Worm (Caenorhabditis elegans) whole organism, early embryonic: Measurements from ENCODE around the gene C29A12.6.

ENCODE experiments used
- B0310.2 ChIP-seq: sonication (generic microtip); optimal IDR thresholded peaks from 2 replicates; lab custom pipeline; 2016; ENCODE audit warnings: mild to moderate bottlenecking, missing genetic modification characterization, missing compliant biosample characterization
- F13C5.2 ChIP-seq: sonication (generic microtip); optimal IDR thresholded peaks from 2 replicates; lab custom pipeline; 2017; ENCODE audit warnings: mild to moderate bottlenecking, missing genetic modification characterization, inconsistent platforms, missing compliant biosample characterization
- aly-1 ChIP-seq: sonication (generic microtip); optimal IDR thresholded peaks from 2 replicates; lab custom pipeline; 2016; ENCODE audit warnings: missing genetic modification characterization, missing compliant biosample characterization
- ama-1 ChIP-seq: fragments of 150-350 bp; optimal IDR thresholded peaks from 2 replicates; lab custom pipeline; 2014
- ceh-13 ChIP-seq: fragments of 200-800 bp; sonication (Bioruptor generic); optimal IDR thresholded peaks from 2 replicates; lab custom pipeline; 2018; ENCODE audit warnings: mild to moderate bottlenecking, missing genetic modification characterization, missing compliant biosample characterization
- ceh-36 ChIP-seq: sonication (generic microtip); optimal IDR thresholded peaks from 2 replicates; lab custom pipeline; 2016; ENCODE audit warnings: missing genetic modification characterization, inconsistent platforms, missing compliant biosample characterization
- ets-7 ChIP-seq: sonication (generic microtip); optimal IDR thresholded peaks from 2 replicates; lab custom pipeline; 2016; ENCODE audit warnings: missing genotype, missing genetic modification characterization, missing compliant biosample characterization
- flt-1 ChIP-seq: fragments of 200-800 bp; sonication (Bioruptor generic); IDR thresholded peaks from 2 replicates; pipeline ENCODE4 v1.3.6; 2022; ENCODE audit warnings: missing genetic modification characterization, missing compliant biosample characterization
- hmbx-1 ChIP-seq: sonication (generic microtip); optimal IDR thresholded peaks from 2 replicates; lab custom pipeline; 2016; ENCODE audit warnings: mild to moderate bottlenecking, missing genetic modification characterization, missing compliant biosample characterization
- pes-1 ChIP-seq: fragments of 200-800 bp; sonication (Bioruptor generic); IDR thresholded peaks from 2 replicates; pipeline ENCODE4 v1.3.6; 2022; ENCODE audit warnings: missing genetic modification reagents, missing genetic modification characterization, missing compliant biosample characterization
- tbx-37 ChIP-seq: fragments of 200-800 bp; sonication (Bioruptor generic); conservative IDR thresholded peaks from 2 replicates; pipeline ENCODE4 v1.3.6; 2022; ENCODE audit warnings: missing genetic modification reagents, missing genetic modification characterization, missing compliant biosample characterization
- tra-4 ChIP-seq: sonication (generic microtip); optimal IDR thresholded peaks from 2 replicates; lab custom pipeline; 2017; ENCODE audit warnings: missing genetic modification characterization, missing compliant biosample characterization

- TF ChIP-seq pes-1 (GFP tag; lab: Robert Waterston, UW), result no peak
- no peak for TF ChIP-seq tra-4 (tag; lab: Kevin White, UChicago)
- TF ChIP-seq ama-1 (lab: Kevin White, UChicago), result no peak
- no peak for TF ChIP-seq F13C5.2 (tag; lab: Kevin White, UChicago)
- no peak for TF ChIP-seq ets-7 (tag; lab: Kevin White, UChicago)
- no peak for TF ChIP-seq ceh-36
- no peak for TF ChIP-seq aly-1 (tag; lab: Kevin White, UChicago)
- TF ChIP-seq hmbx-1, result no peak
- no peak for TF ChIP-seq flt-1
- no peak for TF ChIP-seq B0310.2
- no peak for TF ChIP-seq ceh-13
- TF ChIP-seq tbx-37 (GFP tag; lab: Robert Waterston, UW), result no peak
These were observed 29.5 kb downstream of the C29A12.6 start for ce11 chrV:10876512-10876911.
